Worm (Caenorhabditis elegans) whole organism, L4 larva: ENCODE measurements around the gene C14B9.8.

Experiments used
- F10B5.3 ChIP-seq: sonication (generic microtip); optimal IDR thresholded peaks from 2 replicates; lab custom pipeline; 2016; ENCODE audit warnings: mild to moderate bottlenecking, missing genetic modification characterization, missing compliant biosample characterization
- F26F4.8 ChIP-seq: fragments of 200-800 bp; sonication (Bioruptor generic); conservative IDR thresholded peaks from 2 replicates; pipeline ENCODE4 v1.3.6; 2022; ENCODE audit warnings: missing genetic modification characterization, missing compliant biosample characterization
- F44E2.7 ChIP-seq: fragments of 200-800 bp; sonication (Bioruptor generic); IDR thresholded peaks from 2 replicates; pipeline ENCODE4 v2.1.2; 2022; ENCODE audit warnings: missing genetic modification characterization, missing compliant biosample characterization
- R02D3.7 ChIP-seq: fragments of 150-350 bp; sonication (generic microtip); optimal IDR thresholded peaks from 3 replicates; lab custom pipeline; 2014; ENCODE audit warnings: missing biosample characterization, missing genetic modification characterization
- T20F7.1 ChIP-seq: fragments of 200-800 bp; sonication (Bioruptor generic); optimal IDR thresholded peaks from 2 replicates; lab custom pipeline; 2018; ENCODE audit warnings: mild to moderate bottlenecking, missing genetic modification characterization, missing compliant biosample characterization
- Y105C5A.15 ChIP-seq: fragments of 200-800 bp; sonication (Bioruptor generic); IDR thresholded peaks from 2 replicates; pipeline ENCODE4 v1.3.6; 2022; ENCODE audit warnings: missing genetic modification characterization, missing compliant biosample characterization
- Y48G9A.11 ChIP-seq: fragments of 200-800 bp; sonication (Bioruptor generic); IDR thresholded peaks from 2 replicates; pipeline ENCODE4 v1.3.6; 2022; ENCODE audit warnings: missing genetic modification reagents, missing genetic modification characterization, missing compliant biosample characterization
- Y75B8A.6 ChIP-seq: fragments of 200-800 bp; sonication (Bioruptor generic); IDR thresholded peaks from 2 replicates; pipeline ENCODE4 v1.3.6; 2022; ENCODE audit warnings: missing genetic modification reagents, missing genetic modification characterization, missing compliant biosample characterization
- aha-1 ChIP-seq: fragments of 150-350 bp; peaks from one replicate; lab custom pipeline; 2014; ENCODE audit warnings: missing biosample characterization, missing genetic modification characterization
- aly-2 ChIP-seq: sonication (generic microtip); optimal IDR thresholded peaks from 2 replicates; lab custom pipeline; 2018; ENCODE audit warnings: missing biosample characterization, missing genetic modification characterization
- ama-1 ChIP-seq: fragments of 150-350 bp; optimal IDR thresholded peaks from 2 replicates; lab custom pipeline; 2014; ENCODE audit warnings: inconsistent platforms, mixed read lengths
- ceh-28 ChIP-seq: fragments of 150-350 bp; optimal IDR thresholded peaks from 2 replicates; lab custom pipeline; 2014; ENCODE audit warnings: missing biosample characterization, missing genetic modification reagents, missing genetic modification characterization
- ceh-32 ChIP-seq: sonication (generic microtip); optimal IDR thresholded peaks from 2 replicates; lab custom pipeline; 2016; ENCODE audit warnings: mild to moderate bottlenecking, missing genetic modification characterization, missing compliant biosample characterization; ENCODE audit not compliant: poor library complexity
- ceh-62 ChIP-seq: sonication (generic microtip); optimal IDR thresholded peaks from 2 replicates; lab custom pipeline; 2017; ENCODE audit warnings: missing biosample characterization, missing genetic modification characterization
- ceh-82 ChIP-seq: sonication (generic microtip); optimal IDR thresholded peaks from 2 replicates; lab custom pipeline; 2017; ENCODE audit warnings: missing biosample characterization, missing genetic modification characterization
- ces-1 ChIP-seq: fragments of 150-350 bp; sonication (generic microtip); optimal IDR thresholded peaks from 4 replicates; lab custom pipeline; 2014; ENCODE audit warnings: missing biosample characterization, missing genetic modification reagents, missing genetic modification characterization
- daf-8 ChIP-seq: fragments of 200-800 bp; sonication (Bioruptor generic); IDR thresholded peaks from 2 replicates; pipeline ENCODE4 v1.3.6; 2022; ENCODE audit warnings: missing genetic modification characterization, missing compliant biosample characterization
- dmd-8 ChIP-seq: fragments of 200-800 bp; sonication (Bioruptor generic); IDR thresholded peaks from 2 replicates; pipeline ENCODE4 v1.3.6; 2022; ENCODE audit warnings: missing genetic modification characterization, missing compliant biosample characterization
- dmd-9 ChIP-seq: fragments of 200-800 bp; sonication (Bioruptor generic); IDR thresholded peaks from 2 replicates; pipeline ENCODE4 v1.3.6; 2022; ENCODE audit warnings: missing genetic modification reagents, missing genetic modification characterization, missing compliant biosample characterization
- dpl-1 ChIP-seq: fragments of 150-350 bp; optimal IDR thresholded peaks from 2 replicates; lab custom pipeline; 2014; ENCODE audit warnings: missing biosample characterization, missing genetic modification reagents, missing genetic modification characterization
- duxl-1 ChIP-seq: sonication (generic microtip); optimal IDR thresholded peaks from 2 replicates; lab custom pipeline; 2016; ENCODE audit warnings: mild to moderate bottlenecking, missing genetic modification characterization, moderate library complexity, missing compliant biosample characterization; ENCODE audit not compliant: poor library complexity
- dve-1 ChIP-seq: sonication (generic microtip); optimal IDR thresholded peaks from 2 replicates; lab custom pipeline; 2017; ENCODE audit warnings: antibody characterized with exemption, mild to moderate bottlenecking, missing genetic modification characterization, missing compliant biosample characterization; ENCODE audit not compliant: insufficient read depth
- egl-27 ChIP-seq: sonication (generic microtip); optimal IDR thresholded peaks from 3 replicates; lab custom pipeline; 2017; ENCODE audit warnings: missing biosample characterization, missing genetic modification reagents, missing genetic modification characterization
- hif-1 ChIP-seq, 2 experiments: sonication (generic microtip); optimal IDR thresholded peaks; 2 replicates each; lab custom pipeline; 2016 to 2017; ENCODE audit warnings: missing compliant biosample characterization in 2 of 2, missing genetic modification characterization in 2 of 2, missing genetic modification reagents in 2 of 2, missing genotype in 2 of 2, mild to moderate bottlenecking in 1 of 2
- hlh-11 ChIP-seq: fragments of 200-800 bp; sonication (Bioruptor generic); optimal IDR thresholded peaks from 2 replicates; lab custom pipeline; 2018; ENCODE audit warnings: mild to moderate bottlenecking, missing genetic modification characterization, missing compliant biosample characterization
- lim-7 ChIP-seq: fragments of 200-800 bp; sonication (Bioruptor generic); IDR thresholded peaks from 2 replicates; pipeline ENCODE4 v1.3.6; 2022; ENCODE audit warnings: missing genetic modification characterization, missing compliant biosample characterization
- lin-13 ChIP-seq: fragments of 150-350 bp; optimal IDR thresholded peaks from 2 replicates; lab custom pipeline; 2014; ENCODE audit warnings: missing biosample characterization, missing genetic modification reagents, missing genetic modification characterization
- lin-38 ChIP-seq: fragments of 200-800 bp; sonication (Bioruptor generic); IDR thresholded peaks from 2 replicates; pipeline ENCODE4 v1.3.6; 2022; ENCODE audit warnings: missing genetic modification reagents, missing genetic modification characterization, missing compliant biosample characterization
- lin-39 ChIP-seq: fragments of 150-350 bp; optimal IDR thresholded peaks from 2 replicates; lab custom pipeline; 2014; ENCODE audit warnings: missing biosample characterization, missing genetic modification reagents, missing genetic modification characterization
- lir-3 ChIP-seq: sonication (generic microtip); optimal IDR thresholded peaks from 2 replicates; lab custom pipeline; 2016; ENCODE audit warnings: mild to moderate bottlenecking, missing genetic modification characterization, missing compliant biosample characterization
- madf-9 ChIP-seq: fragments of 200-800 bp; sonication (Bioruptor generic); conservative IDR thresholded peaks from 2 replicates; pipeline ENCODE4 v1.3.6; 2022; ENCODE audit warnings: missing genetic modification reagents, missing genetic modification characterization, missing compliant biosample characterization
- mdl-1 ChIP-seq, 2 experiments: fragments of 150-350 bp in 1 of 2; sonication (generic microtip) in 1 of 2; optimal IDR thresholded peaks; 2 replicates each; lab custom pipeline; 2014 to 2017; ENCODE audit warnings: missing biosample characterization in 2 of 2, missing genetic modification characterization in 2 of 2
- mes-2 ChIP-seq: sonication (generic microtip); optimal IDR thresholded peaks from 2 replicates; lab custom pipeline; 2016; ENCODE audit warnings: missing genotype, mild to moderate bottlenecking, missing genetic modification characterization, missing compliant biosample characterization; ENCODE audit not compliant: poor library complexity, severe bottlenecking
- mxl-2 ChIP-seq: fragments of 200-800 bp; sonication (Bioruptor generic); conservative IDR thresholded peaks from 2 replicates; pipeline ENCODE4 v1.3.6; 2022; ENCODE audit warnings: missing genetic modification reagents, missing genetic modification characterization, missing compliant biosample characterization
- mxl-3 ChIP-seq: fragments of 200-800 bp; sonication (Bioruptor generic); optimal IDR thresholded peaks from 2 replicates; lab custom pipeline; 2018; ENCODE audit warnings: mild to moderate bottlenecking, missing genetic modification characterization, missing compliant biosample characterization
- nhr-11 ChIP-seq: fragments of 150-350 bp; optimal IDR thresholded peaks from 2 replicates; lab custom pipeline; 2014; ENCODE audit warnings: missing biosample characterization, missing genetic modification characterization
- nhr-111 ChIP-seq: fragments of 200-800 bp; sonication (Bioruptor generic); optimal IDR thresholded peaks from 2 replicates; lab custom pipeline; 2018; ENCODE audit warnings: mild to moderate bottlenecking, missing genetic modification characterization, missing compliant biosample characterization
- nhr-48 ChIP-seq: sonication (generic microtip); optimal IDR thresholded peaks from 2 replicates; lab custom pipeline; 2016; ENCODE audit warnings: mild to moderate bottlenecking, missing genetic modification characterization, missing compliant biosample characterization
- nhr-6 ChIP-seq: fragments of 150-350 bp; optimal IDR thresholded peaks from 2 replicates; lab custom pipeline; 2014; ENCODE audit warnings: missing biosample characterization, missing genetic modification characterization
- nhr-77 ChIP-seq: fragments of 150-350 bp; optimal IDR thresholded peaks from 2 replicates; lab custom pipeline; 2014; ENCODE audit warnings: missing biosample characterization, missing genetic modification characterization
- pqm-1 ChIP-seq: sonication (generic microtip); optimal IDR thresholded peaks from 2 replicates; lab custom pipeline; 2017; ENCODE audit warnings: missing biosample characterization, missing genetic modification characterization
- skn-1 ChIP-seq: fragments of 150-350 bp; optimal IDR thresholded peaks from 2 replicates; lab custom pipeline; 2014; ENCODE audit warnings: missing biosample characterization, missing genetic modification characterization
- snpc-1.2 ChIP-seq: fragments of 200-800 bp; sonication (Bioruptor generic); IDR thresholded peaks from 2 replicates; pipeline ENCODE4 v1.3.6; 2022; ENCODE audit warnings: missing genetic modification reagents, missing genetic modification characterization, missing compliant biosample characterization
- snpc-4 ChIP-seq: fragments of 150-350 bp; optimal IDR thresholded peaks from 2 replicates; lab custom pipeline; 2014; ENCODE audit warnings: missing biosample characterization, missing genetic modification characterization
- tra-1 ChIP-seq: fragments of 200-800 bp; sonication (Bioruptor generic); IDR thresholded peaks from 2 replicates; pipeline ENCODE4 v1.3.6; 2022; ENCODE audit warnings: missing genetic modification reagents, missing genetic modification characterization, missing compliant biosample characterization
- unc-130 ChIP-seq: sonication (generic microtip); optimal IDR thresholded peaks from 2 replicates; lab custom pipeline; 2016; ENCODE audit warnings: missing genetic modification reagents, missing genetic modification characterization, missing compliant biosample characterization
- zag-1 ChIP-seq: fragments of 150-350 bp; optimal IDR thresholded peaks from 2 replicates; lab custom pipeline; 2014; ENCODE audit warnings: missing biosample characterization, missing genetic modification characterization
- zfp-2 ChIP-seq: sonication (generic microtip); optimal IDR thresholded peaks from 2 replicates; lab custom pipeline; 2016; ENCODE audit warnings: mild to moderate bottlenecking, missing genetic modification characterization, missing compliant biosample characterization
- zfp-3 ChIP-seq: fragments of 200-800 bp; sonication (Bioruptor generic); conservative IDR thresholded peaks from 2 replicates; pipeline ENCODE4 v1.3.6; 2022; ENCODE audit warnings: missing genetic modification reagents, missing genetic modification characterization, missing compliant biosample characterization
- zip-2 ChIP-seq: fragments of 150-350 bp; optimal IDR thresholded peaks from 2 replicates; lab custom pipeline; 2014; ENCODE audit warnings: missing biosample characterization, missing genetic modification characterization
- ztf-11 ChIP-seq: fragments of 150-350 bp; optimal IDR thresholded peaks from 2 replicates; lab custom pipeline; 2014; ENCODE audit warnings: missing biosample characterization, missing genetic modification characterization

C14B9.8 gene

ce11 chrIII:8130177-8130902 is 14.1 kb downstream of the C14B9.8 start, which contains the start of the genes rpl-21 and C14B9.10 (continued):
- no peak for TF ChIP-seq nhr-111 (GFP tag; lab: Kevin White, UChicago)
- TF ChIP-seq aha-1 (tag; lab: Kevin White, UChicago) = peak; percentile 96
- no peak for TF ChIP-seq lir-3 (tag; lab: Kevin White, UChicago)
- TF ChIP-seq zag-1 = peak; percentile 3
- TF ChIP-seq ces-1 = no peak
- TF ChIP-seq nhr-11 (tag; lab: Kevin White, UChicago) = peak; percentile 67
- no peak for TF ChIP-seq dmd-8
- TF ChIP-seq mxl-2 (GFP tag; lab: Robert Waterston, UW) = no peak
- peak; percentile 91 for TF ChIP-seq mes-2
- TF ChIP-seq duxl-1 (tag; lab: Kevin White, UChicago) = peak; percentile 1
- TF ChIP-seq zfp-2 (tag; lab: Kevin White, UChicago) = peak; percentile 18
- no peak for TF ChIP-seq F44E2.7 (GFP tag; lab: Robert Waterston, UW)
- peak; percentile 78 for TF ChIP-seq dve-1 (tag; lab: Kevin White, UChicago)
- TF ChIP-seq Y75B8A.6 = no peak
- peak; percentile 77 for TF ChIP-seq nhr-6 (tag; lab: Kevin White, UChicago)
- peak; percentile 36 for TF ChIP-seq nhr-48 (tag; lab: Kevin White, UChicago)
- TF ChIP-seq ztf-11 (tag; lab: Kevin White, UChicago) = no peak
- TF ChIP-seq dmd-9 (GFP tag; lab: Robert Waterston, UW) = peak; percentile 55; the same call in 1 of the 2 replicates
- TF ChIP-seq T20F7.1 (GFP tag; lab: Kevin White, UChicago) = peak; percentile 79
- TF ChIP-seq madf-9 (GFP tag; lab: Robert Waterston, UW) = no peak
- no peak for TF ChIP-seq skn-1 (tag; lab: Kevin White, UChicago)
- TF ChIP-seq mxl-3 = no peak
- TF ChIP-seq dpl-1 (GFP tag; lab: Kevin White, UChicago) = peak; percentile 78
- TF ChIP-seq hlh-11 = peak; percentile 70
- peak in 1 of 2 experiments; percentile 38 for TF ChIP-seq hif-1 (tag; optimal IDR thresholded peaks at IDR 0.05; lab: Kevin White, UChicago)
- no peak for TF ChIP-seq lin-39 (tag; lab: Kevin White, UChicago)
- no peak for TF ChIP-seq ceh-82 (tag; lab: Kevin White, UChicago)
- TF ChIP-seq ceh-28 (tag; lab: Kevin White, UChicago) = no peak
- no peak for TF ChIP-seq R02D3.7
- TF ChIP-seq lin-13 (GFP tag; lab: Kevin White, UChicago) = peak; percentile 46
- TF ChIP-seq pqm-1 = no peak
- no peak for TF ChIP-seq F10B5.3 (tag; lab: Kevin White, UChicago)
- TF ChIP-seq tra-1 = no peak
- peak; percentile 61; the same call in 1 of the 2 replicates for TF ChIP-seq Y48G9A.11 (GFP tag; lab: Robert Waterston, UW)
- peak; percentile 57; the same call in 1 of the 2 replicates for TF ChIP-seq snpc-1.2
- TF ChIP-seq ceh-62 = no peak
- peak; percentile 59 for TF ChIP-seq ama-1 (lab: Kevin White, UChicago)
- TF ChIP-seq lim-7 (GFP tag; lab: Robert Waterston, UW) = 0 out of 2 replicates have a peak, but pooled peaks have one; percentile 30
- TF ChIP-seq daf-8 (GFP tag; lab: Robert Waterston, UW) = no peak
- TF ChIP-seq egl-27 (tag; lab: Kevin White, UChicago) = no peak
- peak in 1 of 2 experiments; percentile 45 for TF ChIP-seq mdl-1 (tag; optimal IDR thresholded peaks at IDR 0.05; lab: Kevin White, UChicago)
- TF ChIP-seq aly-2 (tag; lab: Kevin White, UChicago) = no peak
- TF ChIP-seq unc-130 = peak; percentile 84
- TF ChIP-seq zip-2 = no peak
- TF ChIP-seq ceh-32 (tag; lab: Kevin White, UChicago) = no peak
- no peak for TF ChIP-seq zfp-3 (GFP tag; lab: Robert Waterston, UW)
- TF ChIP-seq nhr-77 (tag; lab: Kevin White, UChicago) = peak; percentile 38
- TF ChIP-seq snpc-4 (tag; lab: Kevin White, UChicago) = no peak
- TF ChIP-seq Y105C5A.15 (GFP tag; lab: Robert Waterston, UW) = no peak
- peak; percentile 75 for TF ChIP-seq lin-38
- TF ChIP-seq F26F4.8 (GFP tag; lab: Robert Waterston, UW) = no peak
